Worm (Caenorhabditis elegans) whole organism, young adult: ENCODE data around the gene ifta-2.

Source experiments
- F37B4.10 ChIP-seq: fragments of 200-800 bp; sonication (Bioruptor generic); IDR thresholded peaks from 2 replicates; pipeline ENCODE4 v1.3.6; 2022; ENCODE audit warnings: missing genetic modification characterization, missing compliant biosample characterization
- F39B2.1 ChIP-seq: fragments of 200-800 bp; sonication (Bioruptor generic); IDR thresholded peaks from 2 replicates; pipeline ENCODE4 v1.3.6; 2022; ENCODE audit warnings: missing genetic modification reagents, missing genetic modification characterization, missing compliant biosample characterization
- F49E8.2 ChIP-seq: sonication (generic microtip); optimal IDR thresholded peaks from 3 replicates; lab custom pipeline; 2017; ENCODE audit warnings: missing genetic modification characterization, mild to moderate bottlenecking, missing compliant biosample characterization, antibody characterized with exemption, moderate library complexity; ENCODE audit not compliant: insufficient read depth
- F55B11.4 ChIP-seq: sonication (generic microtip); optimal IDR thresholded peaks from 2 replicates; lab custom pipeline; 2016; ENCODE audit warnings: missing compliant biosample characterization, missing genetic modification characterization, borderline replicate concordance; ENCODE audit not compliant: insufficient read depth
- F57A8.1 ChIP-seq: fragments of 200-800 bp; sonication (Bioruptor generic); optimal IDR thresholded peaks from 2 replicates; lab custom pipeline; 2018; ENCODE audit warnings: mild to moderate bottlenecking, missing genetic modification characterization, moderate library complexity, missing compliant biosample characterization
- F57C9.4 ChIP-seq: sonication (generic microtip); optimal IDR thresholded peaks from 2 replicates; lab custom pipeline; 2017; ENCODE audit warnings: mild to moderate bottlenecking, missing genetic modification characterization, missing compliant biosample characterization
- K11D2.4 ChIP-seq: fragments of 200-800 bp; sonication (Bioruptor generic); IDR thresholded peaks from 2 replicates; pipeline ENCODE4 v1.3.6; 2022; ENCODE audit warnings: missing genetic modification reagents, missing genetic modification characterization, missing compliant biosample characterization
- K12H6.12 ChIP-seq: fragments of 200-800 bp; sonication (Bioruptor generic); optimal IDR thresholded peaks from 2 replicates; lab custom pipeline; 2018; ENCODE audit warnings: mild to moderate bottlenecking, missing genetic modification characterization, missing compliant biosample characterization
- T26A5.8 ChIP-seq: sonication (generic microtip); optimal IDR thresholded peaks from 2 replicates; lab custom pipeline; 2016; ENCODE audit warnings: missing genetic modification characterization, missing compliant biosample characterization
- Y53F4B.3 ChIP-seq: fragments of 200-800 bp; sonication (Bioruptor generic); IDR thresholded peaks from 2 replicates; pipeline ENCODE4 v1.3.6; 2022; ENCODE audit warnings: missing genetic modification reagents, missing genetic modification characterization, missing compliant biosample characterization
- Y67H2A.10 ChIP-seq: fragments of 200-800 bp; sonication (Bioruptor generic); conservative IDR thresholded peaks from 2 replicates; pipeline ENCODE4 v1.3.6; 2022; ENCODE audit warnings: missing genetic modification reagents, missing genetic modification characterization, missing compliant biosample characterization
- ZK185.1 ChIP-seq: sonication (generic microtip); optimal IDR thresholded peaks from 2 replicates; lab custom pipeline; 2016; ENCODE audit warnings: mild to moderate bottlenecking, missing genetic modification characterization, missing compliant biosample characterization; ENCODE audit not compliant: poor library complexity, severe bottlenecking
- aptf-2 ChIP-seq: fragments of 200-800 bp; sonication (Bioruptor generic); conservative IDR thresholded peaks from 2 replicates; pipeline ENCODE4 v1.3.6; 2022; ENCODE audit warnings: missing genetic modification reagents, missing genetic modification characterization, missing compliant biosample characterization
- atf-7 ChIP-seq: sonication (generic microtip); optimal IDR thresholded peaks from 2 replicates; lab custom pipeline; 2017; ENCODE audit warnings: mild to moderate bottlenecking, missing genetic modification characterization, missing compliant biosample characterization
- athp-1 ChIP-seq: sonication (generic microtip); optimal IDR thresholded peaks from 2 replicates; lab custom pipeline; 2017; ENCODE audit warnings: mild to moderate bottlenecking, missing genetic modification characterization, missing compliant biosample characterization
- cebp-2 ChIP-seq: fragments of 200-800 bp; sonication (Bioruptor generic); IDR thresholded peaks from 2 replicates; pipeline ENCODE4 v1.3.6; 2022; ENCODE audit warnings: missing genetic modification characterization, missing compliant biosample characterization
- ceh-100 ChIP-seq: fragments of 200-800 bp; sonication (Bioruptor generic); IDR thresholded peaks from 2 replicates; pipeline ENCODE4 v1.3.6; 2022; ENCODE audit warnings: missing genetic modification reagents, missing genetic modification characterization, missing compliant biosample characterization
- ceh-40 ChIP-seq: fragments of 200-800 bp; sonication (Bioruptor generic); IDR thresholded peaks from 2 replicates; pipeline ENCODE4 v1.3.6; 2022; ENCODE audit warnings: missing genetic modification characterization, missing compliant biosample characterization
- ceh-79 ChIP-seq: sonication (generic microtip); optimal IDR thresholded peaks from 2 replicates; lab custom pipeline; 2017; ENCODE audit warnings: mild to moderate bottlenecking, missing genetic modification characterization, missing compliant biosample characterization
- die-1 ChIP-seq: sonication (generic microtip); optimal IDR thresholded peaks from 2 replicates; lab custom pipeline; 2016; ENCODE audit warnings: missing genotype, mild to moderate bottlenecking, missing genetic modification characterization, missing compliant biosample characterization
- dpff-1 ChIP-seq: sonication (generic microtip); optimal IDR thresholded peaks from 2 replicates; lab custom pipeline; 2017; ENCODE audit warnings: mild to moderate bottlenecking, missing genetic modification characterization, missing compliant biosample characterization
- efl-1 ChIP-seq: fragments of 150-350 bp; optimal IDR thresholded peaks from 2 replicates; lab custom pipeline; 2014; ENCODE audit warnings: missing biosample characterization, missing genetic modification reagents, missing genetic modification characterization
- egl-18 ChIP-seq: fragments of 200-800 bp; sonication (Bioruptor generic); IDR thresholded peaks from 2 replicates; pipeline ENCODE4 v1.3.6; 2022; ENCODE audit warnings: missing genetic modification reagents, missing genetic modification characterization, missing compliant biosample characterization
- hmg-20 ChIP-seq: fragments of 200-800 bp; sonication (Bioruptor generic); IDR thresholded peaks from 2 replicates; pipeline ENCODE4 v1.3.6; 2022; ENCODE audit warnings: missing genetic modification reagents, missing genetic modification characterization, missing compliant biosample characterization
- hsf-1 ChIP-seq: fragments of 200-800 bp; sonication (Bioruptor generic); IDR thresholded peaks from 2 replicates; pipeline ENCODE4 v1.3.6; 2022; ENCODE audit warnings: missing genetic modification reagents, missing genetic modification characterization, missing compliant biosample characterization
- lin-35 ChIP-seq, 3 experiments: fragments of 150-350 bp in 2 of 3; sonication (generic microtip) in 1 of 3; optimal IDR thresholded peaks; 2 replicates each; lab custom pipeline; 2014 to 2018; ENCODE audit warnings: missing biosample characterization in 3 of 3, missing genetic modification characterization in 3 of 3, missing genetic modification reagents in 3 of 3
- lsy-27 ChIP-seq: sonication (generic microtip); optimal IDR thresholded peaks from 2 replicates; lab custom pipeline; 2017; ENCODE audit warnings: missing genetic modification characterization, mild to moderate bottlenecking, missing compliant biosample characterization, antibody characterized with exemption, missing genotype, borderline replicate concordance; ENCODE audit not compliant: insufficient read depth
- madf-6 ChIP-seq: fragments of 200-800 bp; sonication (Bioruptor generic); IDR thresholded peaks from 2 replicates; pipeline ENCODE4 v1.3.6; 2022; ENCODE audit warnings: missing genetic modification reagents, missing genetic modification characterization, missing compliant biosample characterization
- madf-8 ChIP-seq: fragments of 200-800 bp; sonication (Bioruptor generic); conservative IDR thresholded peaks from 2 replicates; pipeline ENCODE4 v1.3.6; 2022; ENCODE audit warnings: missing genetic modification reagents, missing genetic modification characterization, missing compliant biosample characterization
- mes-4 ChIP-seq: sonication (generic microtip); optimal IDR thresholded peaks from 2 replicates; lab custom pipeline; 2016; ENCODE audit warnings: missing genotype, missing genetic modification characterization, missing compliant biosample characterization
- mxl-1 ChIP-seq: sonication (generic microtip); optimal IDR thresholded peaks from 2 replicates; lab custom pipeline; 2016; ENCODE audit warnings: missing genetic modification characterization, missing compliant biosample characterization
- nfya-1 ChIP-seq: sonication (generic microtip); optimal IDR thresholded peaks from 2 replicates; lab custom pipeline; 2017; ENCODE audit warnings: antibody characterized with exemption, missing compliant biosample characterization, missing genetic modification characterization, borderline replicate concordance; ENCODE audit not compliant: insufficient read depth
- nhr-27 ChIP-seq: fragments of 200-800 bp; sonication (Bioruptor generic); optimal IDR thresholded peaks from 2 replicates; lab custom pipeline; 2018; ENCODE audit warnings: mild to moderate bottlenecking, missing genetic modification characterization, moderate library complexity, missing compliant biosample characterization
- repo-1 ChIP-seq: sonication (generic microtip); optimal IDR thresholded peaks from 2 replicates; lab custom pipeline; 2017; ENCODE audit warnings: mild to moderate bottlenecking, missing genetic modification characterization, missing compliant biosample characterization
- rpc-1 ChIP-seq, 2 experiments: fragments of 150-350 bp in 1 of 2; sonication (generic microtip) in 1 of 2; optimal IDR thresholded peaks; 2 replicates each; lab custom pipeline; 2014 to 2018; ENCODE audit warnings: missing biosample characterization in 1 of 2, missing genetic modification characterization in 1 of 2, missing genetic modification reagents in 1 of 2, missing genotype in 1 of 2
- snpc-1.1 ChIP-seq: sonication (generic microtip); optimal IDR thresholded peaks from 2 replicates; lab custom pipeline; 2017; ENCODE audit warnings: missing genetic modification characterization, mild to moderate bottlenecking, missing compliant biosample characterization, antibody characterized with exemption, moderate library complexity, missing genotype, missing genetic modification reagents; ENCODE audit not compliant: insufficient read depth
- snpc-4 ChIP-seq, 5 experiments: fragments of 150-350 bp in 1 of 5; sonication (generic microtip) in 4 of 5; optimal IDR thresholded peaks; 2 replicates each; lab custom pipeline; 2014 to 2018; ENCODE audit warnings: missing genetic modification characterization in 5 of 5, missing biosample characterization in 3 of 5, antibody characterized with exemption in 2 of 5, mild to moderate bottlenecking in 2 of 5, missing compliant biosample characterization in 2 of 5, missing genotype in 2 of 5, moderate library complexity in 2 of 5, missing genetic modification reagents in 1 of 5
- tbp1 ChIP-seq: fragments of 200-800 bp; sonication (Bioruptor generic); optimal IDR thresholded peaks from 2 replicates; lab custom pipeline; 2018; ENCODE audit warnings: mild to moderate bottlenecking, missing genetic modification characterization, missing compliant biosample characterization
- tlf-1 ChIP-seq: fragments of 200-800 bp; sonication (Bioruptor generic); optimal IDR thresholded peaks from 2 replicates; lab custom pipeline; 2018; ENCODE audit warnings: mild to moderate bottlenecking, missing genetic modification characterization, missing compliant biosample characterization
- unc-62 ChIP-seq: fragments of 150-350 bp; optimal IDR thresholded peaks from 2 replicates; lab custom pipeline; 2014; ENCODE audit warnings: missing biosample characterization, missing genetic modification reagents, missing genetic modification characterization
- ztf-18 ChIP-seq: sonication (generic microtip); optimal IDR thresholded peaks from 2 replicates; lab custom pipeline; 2016; ENCODE audit warnings: missing genotype, mild to moderate bottlenecking, missing genetic modification characterization, missing compliant biosample characterization
- ztf-22 ChIP-seq: fragments of 200-800 bp; sonication (Bioruptor generic); optimal IDR thresholded peaks from 2 replicates; lab custom pipeline; 2018; ENCODE audit warnings: mild to moderate bottlenecking, missing genetic modification characterization, moderate library complexity, missing compliant biosample characterization
- ztf-25 ChIP-seq: fragments of 200-800 bp; sonication (Bioruptor generic); IDR thresholded peaks from 2 replicates; pipeline ENCODE4 v1.3.6; 2022; ENCODE audit warnings: missing genetic modification reagents, missing genetic modification characterization, missing compliant biosample characterization
- ztf-6 ChIP-seq: fragments of 200-800 bp; sonication (Bioruptor generic); IDR thresholded peaks from 2 replicates; pipeline ENCODE4 v1.3.6; 2022; ENCODE audit warnings: missing genetic modification reagents, missing genetic modification characterization, missing compliant biosample characterization

Gene ifta-2

DNA sequence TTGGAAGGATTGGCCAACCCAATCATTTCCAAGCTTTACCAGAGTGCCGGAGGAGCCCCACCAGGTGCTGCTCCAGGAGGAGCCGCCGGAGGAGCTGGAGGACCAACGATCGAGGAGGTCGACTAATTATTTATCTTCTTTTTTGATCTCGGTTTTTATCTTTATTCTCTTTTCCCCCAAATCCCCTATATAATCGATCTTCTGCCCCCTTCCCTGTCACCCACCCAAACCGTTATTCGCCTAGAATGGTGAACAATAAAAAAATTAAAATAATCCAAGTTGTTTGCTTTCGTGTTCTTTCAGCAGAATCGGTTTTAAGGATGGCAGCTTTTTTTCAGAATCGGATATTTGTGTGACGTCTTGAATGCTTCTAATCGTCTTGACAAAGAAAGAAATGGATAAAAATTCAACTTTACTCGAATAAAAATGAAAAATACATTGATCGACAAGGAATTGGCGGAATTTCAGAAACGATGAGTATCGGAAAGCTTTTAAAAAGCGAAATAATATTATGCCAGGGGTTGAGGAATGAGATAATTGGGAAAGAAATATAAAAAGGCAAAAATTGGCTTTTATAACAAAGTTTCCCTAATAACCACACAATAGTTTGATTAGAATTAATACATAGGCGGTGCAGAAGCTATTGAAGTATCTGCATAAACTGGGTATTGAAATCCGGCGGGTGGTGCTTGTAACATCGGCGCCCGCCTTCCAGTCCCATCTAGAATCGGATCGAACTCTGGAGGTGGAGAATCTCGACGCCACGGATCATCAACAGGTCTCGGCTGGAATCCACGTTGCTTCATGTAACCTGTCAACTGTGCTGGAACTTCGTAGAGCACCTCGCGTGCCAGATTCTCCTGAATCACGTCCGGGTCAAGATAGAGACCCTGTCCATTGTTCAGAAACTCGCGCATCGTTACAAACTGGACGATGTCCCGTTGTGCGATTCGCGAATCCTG is 20.5 kb downstream of the ifta-2 start:
- TF ChIP-seq tbp1 (GFP tag; lab: Kevin White, UChicago) = peak; percentile 76
- no peak for TF ChIP-seq F37B4.10 (GFP tag; lab: Robert Waterston, UW)
- no peak for TF ChIP-seq rpc-1 (optimal IDR thresholded peaks at IDR 0.05; lab: Kevin White, UChicago)
- no peak for TF ChIP-seq rpc-1 (tag; optimal IDR thresholded peaks at IDR 0.05; lab: Kevin White, UChicago)
- no peak for TF ChIP-seq mxl-1 (tag; lab: Kevin White, UChicago)
- peak; percentile 96 for TF ChIP-seq T26A5.8 (tag; lab: Kevin White, UChicago)
- peak; percentile 96 for TF ChIP-seq tlf-1 (GFP tag; lab: Kevin White, UChicago)
- TF ChIP-seq ceh-40 = peak; percentile 70
- TF ChIP-seq egl-18 (GFP tag; lab: Robert Waterston, UW) = no peak
- peak; percentile 65; the same call in 1 of the 2 replicates for TF ChIP-seq K11D2.4 (GFP tag; lab: Robert Waterston, UW)
- peak; percentile 23 for TF ChIP-seq madf-8 (GFP tag; lab: Robert Waterston, UW)
- TF ChIP-seq K12H6.12 (tag; lab: Kevin White, UChicago) = peak; percentile 75
- peak; percentile 52; the same call in 1 of the 2 replicates for TF ChIP-seq hmg-20 (GFP tag; lab: Robert Waterston, UW)
- TF ChIP-seq lsy-27 (tag; lab: Kevin White, UChicago) = no peak
- no peak for TF ChIP-seq ztf-25
- TF ChIP-seq lin-35 (GFP tag; optimal IDR thresholded peaks at IDR 0.05; lab: Kevin White, UChicago) = peak in 2 of 3 experiments; percentile 69 to 70
- no peak for TF ChIP-seq unc-62
- TF ChIP-seq hsf-1 (GFP tag; lab: Robert Waterston, UW) = peak; percentile 91
- peak; percentile 94 for TF ChIP-seq atf-7 (tag; lab: Kevin White, UChicago)
- TF ChIP-seq snpc-1.1 (tag; lab: Kevin White, UChicago) = peak; percentile 72
- TF ChIP-seq die-1 (tag; lab: Kevin White, UChicago) = peak; percentile 58
- TF ChIP-seq F57C9.4 = peak; percentile 65
- TF ChIP-seq cebp-2 (GFP tag; lab: Robert Waterston, UW) = no peak
- TF ChIP-seq ZK185.1 = peak; percentile 67
- no peak for TF ChIP-seq F57A8.1 (GFP tag; lab: Kevin White, UChicago)
- TF ChIP-seq F39B2.1 (GFP tag; lab: Robert Waterston, UW) = peak; percentile 87
- TF ChIP-seq snpc-4 (GFP tag; optimal IDR thresholded peaks at IDR 0.05; lab: Kevin White, UChicago) = peak; percentile 69
- peak; percentile 69 to 93 (median 79) for TF ChIP-seq snpc-4 (tag; optimal IDR thresholded peaks at IDR 0.05; lab: Kevin White, UChicago)
- no peak for TF ChIP-seq nfya-1 (tag; lab: Kevin White, UChicago)
- peak; percentile 79; the same call in 1 of the 2 replicates for TF ChIP-seq ceh-100 (GFP tag; lab: Robert Waterston, UW)
- TF ChIP-seq Y67H2A.10 (GFP tag; lab: Robert Waterston, UW) = no peak
- peak; percentile 76 for TF ChIP-seq madf-6 (GFP tag; lab: Robert Waterston, UW)
- peak; percentile 73 for TF ChIP-seq nhr-27 (tag; lab: Kevin White, UChicago)
- TF ChIP-seq F55B11.4 = no peak
- peak; percentile 27; the same call in 1 of the 2 replicates for TF ChIP-seq ztf-6 (GFP tag; lab: Robert Waterston, UW)
- TF ChIP-seq aptf-2 (GFP tag; lab: Robert Waterston, UW) = no peak
- TF ChIP-seq efl-1 = peak; percentile 31
- TF ChIP-seq repo-1 (tag; lab: Kevin White, UChicago) = peak; percentile 97
- TF ChIP-seq ceh-79 (tag; lab: Kevin White, UChicago) = peak; percentile 82
- peak; percentile 98 for TF ChIP-seq F49E8.2
- TF ChIP-seq dpff-1 (tag; lab: Kevin White, UChicago) = peak; percentile 67
- TF ChIP-seq ztf-22 (GFP tag; lab: Kevin White, UChicago) = peak; percentile 80
- TF ChIP-seq ztf-18 = peak; percentile 75
- peak; percentile 96 for TF ChIP-seq athp-1
- TF ChIP-seq mes-4 = peak; percentile 13
- TF ChIP-seq Y53F4B.3 (GFP tag; lab: Robert Waterston, UW) = no peak
